Worm (Caenorhabditis elegans) whole organism, L2 larva: ENCODE results near the gene gar-2.

Experiments
- F13H6.1 ChIP-seq: sonication (generic microtip); optimal IDR thresholded peaks from 2 replicates; lab custom pipeline; 2016; ENCODE audit warnings: missing genetic modification characterization, missing compliant biosample characterization
- Y55F3AM.14 ChIP-seq: fragments of 200-800 bp; sonication (Bioruptor generic); optimal IDR thresholded peaks from 2 replicates; lab custom pipeline; 2018; ENCODE audit warnings: mild to moderate bottlenecking, missing genetic modification characterization, missing compliant biosample characterization
- ZK546.5 ChIP-seq: sonication (generic microtip); optimal IDR thresholded peaks from 2 replicates; lab custom pipeline; 2017; ENCODE audit warnings: missing biosample characterization, missing genetic modification characterization
- ama-1 ChIP-seq: fragments of 150-350 bp; optimal IDR thresholded peaks from 2 replicates; lab custom pipeline; 2018; ENCODE audit warnings: inconsistent platforms
- blmp-1 ChIP-seq: sonication (generic microtip); optimal IDR thresholded peaks from 2 replicates; lab custom pipeline; 2017; ENCODE audit warnings: missing genetic modification characterization, mild to moderate bottlenecking, missing compliant biosample characterization, antibody characterized with exemption, moderate library complexity; ENCODE audit not compliant: insufficient read depth
- egl-27 ChIP-seq: sonication (generic microtip); optimal IDR thresholded peaks from 3 replicates; lab custom pipeline; 2017; ENCODE audit warnings: missing biosample characterization, missing genetic modification reagents, missing genetic modification characterization
- lin-39 ChIP-seq: fragments of 150-350 bp; optimal IDR thresholded peaks from 2 replicates; lab custom pipeline; 2014; ENCODE audit warnings: missing biosample characterization, missing genetic modification reagents, missing genetic modification characterization
- lsy-2 ChIP-seq, 2 experiments: fragments of 150-350 bp in 1 of 2; sonication (generic microtip) in 1 of 2; optimal IDR thresholded peaks; 2 replicates each; lab custom pipeline; 2014 to 2017; ENCODE audit warnings: missing biosample characterization in 2 of 2, missing genetic modification characterization in 2 of 2
- mab-5 ChIP-seq: fragments of 150-350 bp; optimal IDR thresholded peaks from 2 replicates; lab custom pipeline; 2014; ENCODE audit warnings: missing biosample characterization, missing genetic modification characterization
- nhr-6 ChIP-seq: fragments of 150-350 bp; optimal IDR thresholded peaks from 2 replicates; lab custom pipeline; 2014; ENCODE audit warnings: missing biosample characterization, missing genetic modification characterization

- TF ChIP-seq lsy-2 (tag; optimal IDR thresholded peaks at IDR 0.05; lab: Kevin White, UChicago) (peak; percentile 96 to 98), ama-1 (lab: Kevin White, UChicago) (peak; percentile 53), ZK546.5 (no peak), egl-27 (tag; lab: Kevin White, UChicago) (peak; percentile 65), mab-5 (peak; percentile 53), lin-39 (no peak), Y55F3AM.14 (GFP tag; lab: Kevin White, UChicago) (peak; percentile 29), nhr-6 (tag; lab: Kevin White, UChicago) (peak; percentile 91), blmp-1 (tag; lab: Kevin White, UChicago) (peak; percentile 34), F13H6.1 (tag; lab: Kevin White, UChicago) (peak; percentile 87)
Observed at ce11 chrIII:6344737-6345136, 35.6 kb downstream of the gar-2 start.
